Fruit fly (Drosophila melanogaster): ENCODE data around the gene mask.
A peak's percentile ranks its signal among the peaks of the same experiment; 100 is the strongest.

mask gene

dm6 chr3R:24231206-24231502, 792 bp downstream of the mask start:
- TF ChIP-seq Hr96 (GFP tag; optimal IDR thresholded peaks at IDR 0.05) (no peak), Crg-1 (GFP tag; optimal IDR thresholded peaks at IDR 0.05) (no peak), toe (GFP tag; optimal IDR thresholded peaks at IDR 0.05) (no peak), Mnt (GFP tag; optimal IDR thresholded peaks at IDR 0.05) (peak; percentile 62), CG7101 (tag; optimal IDR thresholded peaks at IDR 0.05) (no peak), CG11617 (GFP tag; optimal IDR thresholded peaks at IDR 0.05) (no peak), CG5204 (GFP tag; optimal IDR thresholded peaks at IDR 0.05) (no peak), pad (GFP tag; optimal IDR thresholded peaks at IDR 0.05) (peak; percentile 67), cic (GFP tag; optimal IDR thresholded peaks at IDR 0.05) (no peak), kay (GFP tag; ENCODE audit: borderline replicate concordance) (no peak), CG7045 (GFP tag; optimal IDR thresholded peaks at IDR 0.05) (no peak), CG14711 (tag; optimal IDR thresholded peaks at IDR 0.05) (peak; percentile 70)

dm6 chr3R:24231914-24232313, 1.6 kb downstream of the mask start:
- TF ChIP-seq CG5204 (GFP tag; optimal IDR thresholded peaks at IDR 0.05) (no peak), CG33017 (tag; optimal IDR thresholded peaks at IDR 0.05) (no peak), bab1 (GFP tag; optimal IDR thresholded peaks at IDR 0.05) (no peak), Hr96 (GFP tag; optimal IDR thresholded peaks at IDR 0.05) (no peak), ovo (GFP tag; optimal IDR thresholded peaks at IDR 0.05) (no peak), CG7101 (tag; optimal IDR thresholded peaks at IDR 0.05) (no peak), pad (GFP tag; optimal IDR thresholded peaks at IDR 0.05) (no peak), Crg-1 (GFP tag; optimal IDR thresholded peaks at IDR 0.05) (no peak), kay (GFP tag; ENCODE audit: borderline replicate concordance) (no peak), cic (GFP tag; optimal IDR thresholded peaks at IDR 0.05) (no peak), toe (GFP tag; optimal IDR thresholded peaks at IDR 0.05) (no peak), Mnt (GFP tag; optimal IDR thresholded peaks at IDR 0.05) (no peak), CG12768 (GFP tag; optimal IDR thresholded peaks at IDR 0.05) (no peak), tj (GFP tag; optimal IDR thresholded peaks at IDR 0.05) (no peak), CG14711 (tag; optimal IDR thresholded peaks at IDR 0.05) (no peak), CG7045 (GFP tag; optimal IDR thresholded peaks at IDR 0.05) (no peak), cnc (optimal IDR thresholded peaks at IDR 0.05) (no peak), Clk (GFP tag; optimal IDR thresholded peaks at IDR 0.05) (no peak), CG1620 (GFP tag; optimal IDR thresholded peaks at IDR 0.05) (no peak)

dm6 chr3R:24233366-24234161, 3.2 kb downstream of the mask start:
- TF ChIP-seq cic (GFP tag; optimal IDR thresholded peaks at IDR 0.05) (peak; percentile 88), CG7045 (GFP tag; optimal IDR thresholded peaks at IDR 0.05) (peak; percentile 16), CG11617 (GFP tag; optimal IDR thresholded peaks at IDR 0.05) (peak; percentile 27), pad (GFP tag; optimal IDR thresholded peaks at IDR 0.05) (no peak), CG7101 (tag; optimal IDR thresholded peaks at IDR 0.05) (no peak), Mnt (GFP tag; optimal IDR thresholded peaks at IDR 0.05) (peak; percentile 27), tj (GFP tag; optimal IDR thresholded peaks at IDR 0.05) (peak; percentile 6)

dm6 chr3R:24234162-24234529, 3.8 kb downstream of the mask start:
- TF ChIP-seq CG12768 (GFP tag; optimal IDR thresholded peaks at IDR 0.05) (no peak), Mnt (GFP tag; optimal IDR thresholded peaks at IDR 0.05) (no peak), tj (GFP tag; optimal IDR thresholded peaks at IDR 0.05) (no peak), CG1620 (GFP tag; optimal IDR thresholded peaks at IDR 0.05) (no peak), CG7045 (GFP tag; optimal IDR thresholded peaks at IDR 0.05) (no peak)

- no peak for TF ChIP-seq CG33017 (tag; optimal IDR thresholded peaks at IDR 0.05)
Measured at dm6 chr3R:24234721-24235120, 4.4 kb downstream of the mask start.

dm6 chr3R:24252494-24252893, 22.1 kb downstream of the mask start, which contains the start of gene beta-PheRS:
beta-PheRS (minus strand) TSS chr3R:24252679.
- TF ChIP-seq CG14711 (tag; optimal IDR thresholded peaks at IDR 0.05) (peak; percentile 76), CG7045 (GFP tag; optimal IDR thresholded peaks at IDR 0.05) (no peak), cnc (optimal IDR thresholded peaks at IDR 0.05) (no peak), tj (GFP tag; optimal IDR thresholded peaks at IDR 0.05) (peak; percentile 35), CG1620 (GFP tag; optimal IDR thresholded peaks at IDR 0.05) (peak; percentile 76), Clk (GFP tag; optimal IDR thresholded peaks at IDR 0.05) (peak; percentile 36), kay (GFP tag; ENCODE audit: borderline replicate concordance) (no peak), Crg-1 (GFP tag; optimal IDR thresholded peaks at IDR 0.05) (peak; percentile 50), toe (GFP tag; optimal IDR thresholded peaks at IDR 0.05) (no peak), Mnt (GFP tag; optimal IDR thresholded peaks at IDR 0.05) (peak; percentile 82), ovo (GFP tag; optimal IDR thresholded peaks at IDR 0.05) (peak; percentile 33), CG7101 (tag; optimal IDR thresholded peaks at IDR 0.05) (peak; percentile 61), bab1 (GFP tag; optimal IDR thresholded peaks at IDR 0.05) (peak; percentile 73), CG33017 (tag; optimal IDR thresholded peaks at IDR 0.05) (no peak), CG5204 (GFP tag; optimal IDR thresholded peaks at IDR 0.05) (no peak), CG11617 (GFP tag; optimal IDR thresholded peaks at IDR 0.05) (peak; percentile 40), pad (GFP tag; optimal IDR thresholded peaks at IDR 0.05) (peak; percentile 57), cic (GFP tag; optimal IDR thresholded peaks at IDR 0.05) (peak; percentile 40), Hr96 (GFP tag; optimal IDR thresholded peaks at IDR 0.05) (no peak), CG12768 (GFP tag; optimal IDR thresholded peaks at IDR 0.05) (peak; percentile 27)

dm6 chr3R:24258333-24258732, 28.0 kb downstream of the mask start:
- TF ChIP-seq cnc (optimal IDR thresholded peaks at IDR 0.05): no peak

Data from whole organism, adult.